Worm (Caenorhabditis elegans) whole organism, L4/young adult: ENCODE data around the gene Y104H12D.2.

Experiments used
- dao-5 ChIP-seq: sonication (generic microtip); optimal IDR thresholded peaks from 2 replicates; lab custom pipeline; 2016; ENCODE audit warnings: missing genotype, missing genetic modification characterization, moderate library complexity, missing compliant biosample characterization
- him-1 ChIP-seq: sonication (generic microtip); optimal IDR thresholded peaks from 2 replicates; lab custom pipeline; 2016; ENCODE audit warnings: missing genotype, missing genetic modification reagents, missing genetic modification characterization, missing compliant biosample characterization

DNA sequence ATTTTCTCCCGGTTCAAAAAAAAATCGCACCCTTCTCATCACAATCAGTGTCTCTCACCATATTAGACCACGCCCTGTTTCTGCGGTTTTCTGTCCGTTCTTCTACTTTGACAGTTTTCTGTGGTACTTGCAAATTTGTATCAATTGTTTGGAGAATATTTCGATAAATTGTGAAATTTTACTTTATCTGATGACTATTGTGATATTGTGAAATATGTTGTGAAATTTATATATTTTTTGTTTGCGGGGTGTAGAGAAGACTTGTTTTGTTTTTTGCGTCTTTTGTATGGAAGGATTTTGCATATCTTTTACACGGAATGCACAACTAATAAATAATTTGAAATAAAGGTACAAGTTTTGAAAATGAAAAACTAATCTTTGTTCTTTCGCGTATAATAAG, 10.5 kb upstream of the Y104H12D.2 start:
- TF ChIP-seq dao-5 (tag; lab: Kevin White, UChicago): no peak
- TF ChIP-seq him-1: no peak
